Fruit fly (Drosophila melanogaster): ENCODE results near the gene Cnb.
A peak's percentile ranks its signal among the peaks of the same experiment; 100 is the strongest.

The Cnb gene

dm6 chr3L:1920051-1920450 is 27.3 kb upstream of the Cnb start:
- TF ChIP-seq Hr78 (GFP tag; optimal IDR thresholded peaks at IDR 0.05) (no peak), CG9705 (GFP tag; optimal IDR thresholded peaks at IDR 0.05) (no peak)

- TF ChIP-seq fru (GFP tag; optimal IDR thresholded peaks at IDR 0.05): no peak
- no peak for TF ChIP-seq psq (GFP tag; optimal IDR thresholded peaks at IDR 0.05)
- TF ChIP-seq br (GFP tag; optimal IDR thresholded peaks at IDR 0.05): no peak
- TF ChIP-seq CG32264 (GFP tag; optimal IDR thresholded peaks at IDR 0.05): no peak
- no peak for TF ChIP-seq woc (GFP tag; optimal IDR thresholded peaks at IDR 0.05)
- no peak for TF ChIP-seq sv (GFP tag; optimal IDR thresholded peaks at IDR 0.05)
- TF ChIP-seq lola (GFP tag; optimal IDR thresholded peaks at IDR 0.05): no peak
- TF ChIP-seq CG9705 (GFP tag; optimal IDR thresholded peaks at IDR 0.05): no peak
- no peak for TF ChIP-seq Mio (GFP tag; optimal IDR thresholded peaks at IDR 0.05)
- TF ChIP-seq GATAd (GFP tag; optimal IDR thresholded peaks at IDR 0.05): no peak
- TF ChIP-seq h (GFP tag; optimal IDR thresholded peaks at IDR 0.05): no peak
- no peak for TF ChIP-seq sage (GFP tag; optimal IDR thresholded peaks at IDR 0.05)
- TF ChIP-seq Rel (GFP tag; optimal IDR thresholded peaks at IDR 0.05): no peak
- no peak for TF ChIP-seq Rel (tag; optimal IDR thresholded peaks at IDR 0.05)
Observed at dm6 chr3L:1920943-1921342, 26.4 kb upstream of the Cnb start, which contains the start of gene Dbx. Gene Dbx (plus strand): TSS chr3L:1921307.

- TF ChIP-seq HLH106 (tag; optimal IDR thresholded peaks at IDR 0.05): no peak
- TF ChIP-seq sage (GFP tag; optimal IDR thresholded peaks at IDR 0.05): no peak
- TF ChIP-seq Rel (GFP tag; optimal IDR thresholded peaks at IDR 0.05): no peak
- TF ChIP-seq Rel (tag; optimal IDR thresholded peaks at IDR 0.05): no peak
- TF ChIP-seq CrebA (GFP tag; optimal IDR thresholded peaks at IDR 0.05; ENCODE audit: borderline replicate concordance): no peak
- TF ChIP-seq usp (GFP tag; optimal IDR thresholded peaks at IDR 0.05): no peak
- TF ChIP-seq lola (GFP tag; optimal IDR thresholded peaks at IDR 0.05): no peak
Observed at dm6 chr3L:1928959-1929358, 18.4 kb upstream of the Cnb start.

- TF ChIP-seq h (GFP tag; optimal IDR thresholded peaks at IDR 0.05): peak; percentile 40
- TF ChIP-seq Hr78 (GFP tag; optimal IDR thresholded peaks at IDR 0.05): no peak
- TF ChIP-seq fru (GFP tag; optimal IDR thresholded peaks at IDR 0.05): peak; percentile 21
- peak in 1 of 2 experiments; percentile 4 for TF ChIP-seq foxo (GFP tag; optimal IDR thresholded peaks at IDR 0.05)
- TF ChIP-seq HLH106 (tag; optimal IDR thresholded peaks at IDR 0.05): peak; percentile 1
- TF ChIP-seq Hr83 (GFP tag; optimal IDR thresholded peaks at IDR 0.05; ENCODE audit: poor library complexity, severe bottlenecking): no peak
Observed at dm6 chr3L:1937469-1937868, 9.9 kb upstream of the Cnb start.

- no peak for TF ChIP-seq lola (GFP tag; optimal IDR thresholded peaks at IDR 0.05)
- no peak for TF ChIP-seq Rel (GFP tag; optimal IDR thresholded peaks at IDR 0.05)
- peak; percentile 42 for TF ChIP-seq Rel (tag; optimal IDR thresholded peaks at IDR 0.05)
- TF ChIP-seq Mio (GFP tag; optimal IDR thresholded peaks at IDR 0.05): no peak
Observed at dm6 chr3L:1938767-1939166, 8.6 kb upstream of the Cnb start, which contains the start of the genes CG46523 and CG5687. Gene CG46523 (minus strand): TSS chr3L:1939103. Gene CG5687 (minus strand): TSS chr3L:1939103.

dm6 chr3L:1939983-1940504 is 7.3 kb upstream of the Cnb start:
- TF ChIP-seq CrebA (GFP tag; optimal IDR thresholded peaks at IDR 0.05; ENCODE audit: borderline replicate concordance) (no peak), psq (GFP tag; optimal IDR thresholded peaks at IDR 0.05) (no peak), Rel (GFP tag; optimal IDR thresholded peaks at IDR 0.05) (no peak), Rel (tag; optimal IDR thresholded peaks at IDR 0.05) (peak; percentile 26), ey (GFP tag; optimal IDR thresholded peaks at IDR 0.05) (no peak), Hnf4 (GFP tag; optimal IDR thresholded peaks at IDR 0.05) (no peak), rgr (GFP tag; optimal IDR thresholded peaks at IDR 0.05) (no peak), foxo (GFP tag; optimal IDR thresholded peaks at IDR 0.05) (no peak), Vsx2 (GFP tag; optimal IDR thresholded peaks at IDR 0.05; ENCODE audit: partially characterized antibody) (peak; percentile 5)

dm6 chr3L:1940843-1941418 is 6.4 kb upstream of the Cnb start, which contains the start of gene Mfap1:
Gene Mfap1 (plus strand): TSS chr3L:1941068.
- peak; percentile 47 for TF ChIP-seq sage (GFP tag; optimal IDR thresholded peaks at IDR 0.05)
- TF ChIP-seq CG9705 (GFP tag; optimal IDR thresholded peaks at IDR 0.05): peak; percentile 4
- no peak for TF ChIP-seq Hnf4 (GFP tag; optimal IDR thresholded peaks at IDR 0.05)
- no peak for TF ChIP-seq Hr83 (GFP tag; optimal IDR thresholded peaks at IDR 0.05; ENCODE audit: poor library complexity, severe bottlenecking)

Data from whole organism, wandering third instar larva.